Fruit fly (Drosophila melanogaster) whole organism, embryonic: ENCODE results near the gene CG42307.

Experiments used
- Atf3 ChIP-seq: fragments of 200-800 bp; sonication (Bioruptor generic); optimal IDR thresholded peaks from 3 replicates; lab custom pipeline; 2016; ENCODE audit warnings: missing biosample characterization, missing genetic modification characterization
- BtbVII ChIP-seq: fragments of 200-800 bp; sonication (Bioruptor generic); optimal IDR thresholded peaks from 3 replicates; lab custom pipeline; 2017; ENCODE audit warnings: missing biosample characterization, mild to moderate bottlenecking, missing genetic modification characterization
- CG10979 ChIP-seq: fragments of 200-800 bp; sonication (Bioruptor generic); optimal IDR thresholded peaks from 2 replicates; lab custom pipeline; 2018; ENCODE audit warnings: missing biosample characterization, mild to moderate bottlenecking, missing genetic modification characterization, moderate library complexity
- CG12219 ChIP-seq: fragments of 200-800 bp; sonication (Bioruptor generic); optimal IDR thresholded peaks from 3 replicates; lab custom pipeline; 2018; ENCODE audit warnings: missing biosample characterization, mild to moderate bottlenecking, missing genetic modification characterization
- CG1603 ChIP-seq: fragments of 200-800 bp; sonication (Bioruptor generic); optimal IDR thresholded peaks from 2 replicates; lab custom pipeline; 2019; ENCODE audit warnings: missing biosample characterization, mild to moderate bottlenecking, missing genetic modification characterization, moderate library complexity
- CG17359 ChIP-seq: fragments of 200-800 bp; sonication (Bioruptor generic); optimal IDR thresholded peaks from 3 replicates; lab custom pipeline; 2018; ENCODE audit warnings: missing biosample characterization, mild to moderate bottlenecking, missing genetic modification characterization, moderate library complexity
- CG17385 ChIP-seq: fragments of 200-800 bp; sonication (Bioruptor generic); optimal IDR thresholded peaks from 3 replicates; lab custom pipeline; 2018; ENCODE audit warnings: missing biosample characterization, mild to moderate bottlenecking, missing genetic modification characterization
- CG18764 ChIP-seq: fragments of 200-800 bp; sonication (Bioruptor generic); optimal IDR thresholded peaks from 3 replicates; lab custom pipeline; 2016; ENCODE audit warnings: missing biosample characterization, missing genetic modification characterization
- CG31224 ChIP-seq: fragments of 200-800 bp; sonication (Bioruptor generic); IDR thresholded peaks from 2 replicates; pipeline ENCODE4 v1.3.6; 2022; ENCODE audit warnings: missing biosample characterization, missing genetic modification characterization
- CG34376 ChIP-seq: fragments of 200-800 bp; sonication (Bioruptor generic); optimal IDR thresholded peaks from 2 replicates; lab custom pipeline; 2018; ENCODE audit warnings: missing biosample characterization, mild to moderate bottlenecking, missing genetic modification characterization
- CG34422 ChIP-seq: fragments of 200-800 bp; sonication (Bioruptor generic); IDR thresholded peaks from 3 replicates; pipeline ENCODE4 v1.3.6; 2022; ENCODE audit warnings: missing biosample characterization, missing genetic modification characterization
- CG7271 ChIP-seq: fragments of 200-800 bp; sonication (Bioruptor generic); optimal IDR thresholded peaks from 2 replicates; lab custom pipeline; 2018; ENCODE audit warnings: missing biosample characterization, mild to moderate bottlenecking, missing genetic modification characterization, moderate library complexity
- CG7987 ChIP-seq: fragments of 200-800 bp; sonication (Bioruptor generic); optimal IDR thresholded peaks from 2 replicates; lab custom pipeline; 2018; ENCODE audit warnings: missing biosample characterization, mild to moderate bottlenecking, missing genetic modification characterization, moderate library complexity
- CG8388 ChIP-seq: fragments of 200-800 bp; sonication (Bioruptor generic); optimal IDR thresholded peaks from 2 replicates; lab custom pipeline; 2019; ENCODE audit warnings: missing biosample characterization, mild to moderate bottlenecking, missing genetic modification characterization, moderate library complexity
- CG8478 ChIP-seq: fragments of >200 bp; optimal IDR thresholded peaks from 2 replicates; lab custom pipeline; 2018
- CG8924 ChIP-seq: fragments of 200-800 bp; optimal IDR thresholded peaks from 3 replicates; lab custom pipeline; 2019; ENCODE audit warnings: missing biosample characterization, mild to moderate bottlenecking, missing genetic modification characterization, moderate library complexity
- Dad ChIP-seq: fragments of 200-800 bp; sonication (Bioruptor generic); optimal IDR thresholded peaks from 3 replicates; lab custom pipeline; 2016; ENCODE audit warnings: missing biosample characterization, missing genetic modification characterization
- Dfd ChIP-seq, 2 experiments: fragments of >200 bp; optimal IDR thresholded peaks; 2 replicates each; lab custom pipeline; 2017; ENCODE audit warnings: missing biosample characterization in 2 of 2, missing genetic modification characterization in 2 of 2
- Doc2 ChIP-seq: fragments of 200-800 bp; sonication (Bioruptor generic); IDR thresholded peaks from 2 replicates; pipeline ENCODE4 v1.3.6; 2022; ENCODE audit warnings: missing biosample characterization, missing genetic modification characterization
- Dref ChIP-seq: fragments of 200-800 bp; sonication (Bioruptor generic); IDR thresholded peaks from 2 replicates; pipeline ENCODE4 v1.3.6; 2022; ENCODE audit warnings: missing biosample characterization, missing genetic modification characterization
- Elba2 ChIP-seq: fragments of 200-800 bp; sonication (Bioruptor generic); optimal IDR thresholded peaks from 3 replicates; lab custom pipeline; 2016; ENCODE audit warnings: missing biosample characterization, missing genetic modification characterization
- HLH54F ChIP-seq: fragments of 200-800 bp; sonication (Bioruptor generic); optimal IDR thresholded peaks from 3 replicates; lab custom pipeline; 2016; ENCODE audit warnings: missing biosample characterization, missing genetic modification characterization
- Hey ChIP-seq: fragments of 200-800 bp; sonication (Bioruptor generic); optimal IDR thresholded peaks from 3 replicates; lab custom pipeline; 2018; ENCODE audit warnings: missing biosample characterization, mild to moderate bottlenecking, missing genetic modification characterization
- HmgD ChIP-seq: fragments of 200-800 bp; sonication (Bioruptor generic); optimal IDR thresholded peaks from 3 replicates; lab custom pipeline; 2016; ENCODE audit warnings: missing biosample characterization, missing genetic modification characterization
- Lhr ChIP-seq: fragments of 200-800 bp; sonication (Bioruptor generic); optimal IDR thresholded peaks from 3 replicates; lab custom pipeline; 2017; ENCODE audit warnings: mild to moderate bottlenecking, missing biosample characterization, missing genetic modification reagents, missing genetic modification characterization
- Neu2 ChIP-seq: fragments of 200-800 bp; sonication (Bioruptor generic); optimal IDR thresholded peaks from 3 replicates; lab custom pipeline; 2016; ENCODE audit warnings: missing biosample characterization, missing genetic modification characterization, borderline replicate concordance
- Oli ChIP-seq: fragments of 200-800 bp; sonication (Bioruptor generic); optimal IDR thresholded peaks from 2 replicates; lab custom pipeline; 2018; ENCODE audit warnings: missing biosample characterization, mild to moderate bottlenecking, missing genetic modification characterization, moderate library complexity
- Pdp1 ChIP-seq, 2 experiments: fragments of 200-800 bp; sonication (Bioruptor generic); optimal IDR thresholded peaks; 3 replicates each; lab custom pipeline; 2016; ENCODE audit warnings: missing biosample characterization in 2 of 2, missing genetic modification characterization in 2 of 2, mild to moderate bottlenecking in 1 of 2, moderate library complexity in 1 of 2
- Sox100B ChIP-seq: fragments of 200-800 bp; sonication (Bioruptor generic); optimal IDR thresholded peaks from 3 replicates; lab custom pipeline; 2018; ENCODE audit warnings: missing biosample characterization, mild to moderate bottlenecking, missing genetic modification characterization
- Sox102F ChIP-seq: fragments of 200-800 bp; sonication (Bioruptor generic); optimal IDR thresholded peaks from 2 replicates; lab custom pipeline; 2018; ENCODE audit warnings: missing biosample characterization, mild to moderate bottlenecking, missing genetic modification characterization, moderate library complexity
- Spps ChIP-seq: fragments of 200-800 bp; sonication (Bioruptor generic); optimal IDR thresholded peaks from 2 replicates; lab custom pipeline; 2018; ENCODE audit warnings: missing biosample characterization, mild to moderate bottlenecking, missing genetic modification characterization
- TFAM ChIP-seq: fragments of 200-800 bp; sonication (Bioruptor generic); optimal IDR thresholded peaks from 2 replicates; lab custom pipeline; 2017; ENCODE audit warnings: missing biosample characterization, missing genetic modification characterization, inconsistent platforms
- abd-A ChIP-seq: fragments of 200-800 bp; sonication (Bioruptor generic); optimal IDR thresholded peaks from 3 replicates; lab custom pipeline; 2019; ENCODE audit warnings: missing biosample characterization, mild to moderate bottlenecking, missing genetic modification characterization, moderate library complexity
- bab2 ChIP-seq: fragments of 200-800 bp; sonication (Bioruptor generic); optimal IDR thresholded peaks from 2 replicates; lab custom pipeline; 2016; ENCODE audit warnings: missing biosample characterization, missing genetic modification characterization
- chif ChIP-seq, 2 experiments: fragments of 200-800 bp; sonication (Bioruptor generic); optimal IDR thresholded peaks; 3 replicates each; lab custom pipeline; 2016; ENCODE audit warnings: missing biosample characterization in 2 of 2, missing genetic modification characterization in 2 of 2
- exex ChIP-seq: fragments of 200-800 bp; sonication (Bioruptor generic); optimal IDR thresholded peaks from 4 replicates; lab custom pipeline; 2018; ENCODE audit warnings: missing biosample characterization, mild to moderate bottlenecking, missing genetic modification characterization, moderate library complexity
- fu2 ChIP-seq: fragments of 200-800 bp; sonication (Bioruptor generic); optimal IDR thresholded peaks from 2 replicates; lab custom pipeline; 2016; ENCODE audit warnings: missing biosample characterization, missing genetic modification characterization
- gcm2 ChIP-seq: fragments of 200-800 bp; sonication (Bioruptor generic); optimal IDR thresholded peaks from 2 replicates; lab custom pipeline; 2016; ENCODE audit warnings: missing biosample characterization, missing genetic modification characterization
- grau ChIP-seq: fragments of 200-800 bp; optimal IDR thresholded peaks from 3 replicates; lab custom pipeline; 2019; ENCODE audit warnings: missing biosample characterization, mild to moderate bottlenecking, missing genetic modification characterization, moderate library complexity
- hkb ChIP-seq, 2 experiments: fragments of 200-800 bp in 1 of 2; fragments of >200 bp in 1 of 2; sonication (Bioruptor generic) in 1 of 2; IDR thresholded peaks in 1 of 2; optimal IDR thresholded peaks in 1 of 2; 2 replicates each; pipeline versions ENCODE4 v1.3.6 to Lab custom; 2017 to 2022; ENCODE audit warnings: missing biosample characterization in 1 of 2, missing genetic modification characterization in 1 of 2
- kay ChIP-seq: fragments of 200-800 bp; sonication (Bioruptor generic); optimal IDR thresholded peaks from 2 replicates; lab custom pipeline; 2016; ENCODE audit warnings: missing biosample characterization, missing genetic modification characterization
- otp ChIP-seq: fragments of 200-800 bp; sonication (Bioruptor generic); IDR thresholded peaks from 3 replicates; pipeline ENCODE4, ENCODE4 v1.3.6; 2022; ENCODE audit warnings: missing biosample characterization, missing genetic modification characterization
- p53 ChIP-seq: fragments of 200-800 bp; sonication (Bioruptor generic); optimal IDR thresholded peaks from 2 replicates; lab custom pipeline; 2016; ENCODE audit warnings: missing biosample characterization, missing genetic modification characterization
- prd ChIP-seq, 3 experiments: fragments of >200 bp in 2 of 3; fragments of 200-800 bp in 1 of 3; sonication (Bioruptor generic) in 1 of 3; optimal IDR thresholded peaks in 2 of 3; IDR thresholded peaks in 1 of 3; 2 replicates in 2 of 3; 3 replicates in 1 of 3; pipeline versions ENCODE4 v1.3.6 to Lab custom; 2017 to 2022; ENCODE audit warnings: missing biosample characterization in 1 of 3, missing genetic modification characterization in 1 of 3
- row ChIP-seq: fragments of 200-800 bp; sonication (Bioruptor generic); IDR thresholded peaks from 3 replicates; pipeline ENCODE4 v1.3.6; 2022; ENCODE audit warnings: missing biosample characterization, missing genetic modification characterization
- seq ChIP-seq: fragments of 200-800 bp; sonication (Bioruptor generic); IDR thresholded peaks from 2 replicates; pipeline ENCODE4 v1.3.6; 2022; ENCODE audit warnings: missing biosample characterization, missing genetic modification characterization
- sqz ChIP-seq: fragments of 200-800 bp; sonication (Bioruptor generic); optimal IDR thresholded peaks from 3 replicates; lab custom pipeline; 2018; ENCODE audit warnings: missing biosample characterization, mild to moderate bottlenecking, missing genetic modification characterization
- ttk ChIP-seq: fragments of 200-800 bp; sonication (Bioruptor generic); IDR thresholded peaks from 2 replicates; pipeline ENCODE4 v2.1.2; 2022; ENCODE audit warnings: missing biosample characterization, missing genetic modification characterization
- wek ChIP-seq: fragments of 200-800 bp; sonication (Bioruptor generic); optimal IDR thresholded peaks from 3 replicates; lab custom pipeline; 2018; ENCODE audit warnings: missing biosample characterization, mild to moderate bottlenecking, missing genetic modification characterization, moderate library complexity

The CG42307 gene

dm6 chr3L:7381359-7381976, 52.5 kb downstream of the CG42307 start, which contains the start of the genes SMSr and smid (continued):
- TF ChIP-seq kay (GFP tag; lab: Kevin White, UChicago) (peak; percentile 8), CG17359 (tag; lab: Kevin White, UChicago) (peak; percentile 53), Elba2 (GFP tag; lab: Kevin White, UChicago) (no peak), Dad (no peak), TFAM (no peak), Dref (peak; percentile 78), grau (peak; percentile 73), CG7987 (peak; percentile 26), prd (optimal IDR thresholded peaks at IDR 0.05; lab: Kevin White, UChicago) (no peak), prd (GFP tag; IDR thresholded peaks at IDR 0.05; lab: Robert Waterston, UW) (peak; percentile 63; the same call in 2 of the 3 replicates), otp (GFP tag; lab: Robert Waterston, UW) (no peak), Dfd (GFP tag; optimal IDR thresholded peaks at IDR 0.05; lab: Kevin White, UChicago) (peak in 1 of 2 experiments; percentile 52), HLH54F (GFP tag; lab: Kevin White, UChicago) (peak; percentile 55), Neu2 (GFP tag; lab: Kevin White, UChicago) (no peak), CG18764 (GFP tag; lab: Kevin White, UChicago) (peak; percentile 40), fu2 (peak; percentile 53), Spps (tag; lab: Kevin White, UChicago) (peak; percentile 8), HmgD (GFP tag; lab: Kevin White, UChicago) (no peak), Lhr (GFP tag; lab: Kevin White, UChicago) (no peak), CG12219 (peak; percentile 16), Sox102F (no peak), CG8924 (peak; percentile 68), CG31224 (GFP tag; lab: Robert Waterston, UW) (no peak), CG7271 (tag; lab: Kevin White, UChicago) (peak; percentile 9), Hey (tag; lab: Kevin White, UChicago) (no peak), row (GFP tag; lab: Robert Waterston, UW) (peak; percentile 92), sqz (GFP tag; lab: Kevin White, UChicago) (peak; percentile 25), CG8478 (lab: Kevin White, UChicago) (no peak), gcm2 (no peak), wek (GFP tag; lab: Kevin White, UChicago) (peak; percentile 22), seq (GFP tag; lab: Robert Waterston, UW) (no peak), CG34422 (GFP tag; lab: Robert Waterston, UW) (no peak), abd-A (tag; lab: Kevin White, UChicago) (no peak), CG34376 (GFP tag; lab: Kevin White, UChicago) (peak; percentile 57), ttk (GFP tag; lab: Robert Waterston, UW) (no peak), CG10979 (tag; lab: Kevin White, UChicago) (peak; percentile 62), Doc2 (GFP tag; lab: Robert Waterston, UW) (no peak), bab2 (peak; percentile 42), CG8388 (GFP tag; lab: Kevin White, UChicago) (no peak), hkb (optimal IDR thresholded peaks at IDR 0.05; lab: Kevin White, UChicago) (peak; percentile 81), hkb (GFP tag; IDR thresholded peaks at IDR 0.05; lab: Robert Waterston, UW) (0 out of 2 replicates have a peak, but pooled peaks have one; percentile 19), Atf3 (GFP tag; lab: Kevin White, UChicago) (peak; percentile 20), BtbVII (GFP tag; lab: Kevin White, UChicago) (peak; percentile 36), Pdp1 (GFP tag; optimal IDR thresholded peaks at IDR 0.05; lab: Kevin White, UChicago) (peak; percentile 29 to 46), CG17385 (GFP tag; lab: Kevin White, UChicago) (no peak), Oli (peak; percentile 46), exex (tag; lab: Kevin White, UChicago) (no peak), Sox100B (GFP tag; lab: Kevin White, UChicago) (peak; percentile 43), CG1603 (tag; lab: Kevin White, UChicago) (peak; percentile 30), p53 (GFP tag; lab: Kevin White, UChicago) (no peak), chif (GFP tag; optimal IDR thresholded peaks at IDR 0.05; lab: Kevin White, UChicago) (peak; percentile 4 to 63)
